Worm (Caenorhabditis elegans) whole organism, L2 larva: ENCODE data around the gene sru-26.

Source experiments
- ZK546.5 ChIP-seq: sonication (generic microtip); optimal IDR thresholded peaks from 2 replicates; lab custom pipeline; 2017; ENCODE audit warnings: missing biosample characterization, missing genetic modification characterization
- dmd-4 ChIP-seq: sonication (generic microtip); optimal IDR thresholded peaks from 2 replicates; lab custom pipeline; 2017; ENCODE audit warnings: missing biosample characterization, missing genetic modification characterization
- elt-3 ChIP-seq: sonication (generic microtip); optimal IDR thresholded peaks from 2 replicates; lab custom pipeline; 2017; ENCODE audit warnings: missing biosample characterization, missing genetic modification characterization
- lin-11 ChIP-seq: fragments of 150-350 bp; sonication (generic microtip); optimal IDR thresholded peaks from 2 replicates; lab custom pipeline; 2014; ENCODE audit warnings: missing biosample characterization, missing genetic modification characterization, inconsistent platforms, mixed read lengths
- mab-5 ChIP-seq: fragments of 150-350 bp; optimal IDR thresholded peaks from 2 replicates; lab custom pipeline; 2014; ENCODE audit warnings: missing biosample characterization, missing genetic modification characterization
- mdl-1 ChIP-seq, 2 experiments: fragments of 150-350 bp in 1 of 2; sonication (generic microtip) in 1 of 2; optimal IDR thresholded peaks; 2 replicates each; lab custom pipeline; 2017; ENCODE audit warnings: missing biosample characterization in 2 of 2, missing genetic modification characterization in 2 of 2
- nhr-23 ChIP-seq: fragments of 150-350 bp; optimal IDR thresholded peaks from 2 replicates; lab custom pipeline; 2014; ENCODE audit warnings: missing biosample characterization, missing genetic modification reagents, missing genetic modification characterization
- nhr-237 ChIP-seq: fragments of 150-350 bp; optimal IDR thresholded peaks from 2 replicates; lab custom pipeline; 2014; ENCODE audit warnings: missing biosample characterization, missing genetic modification characterization
- nhr-77 ChIP-seq: fragments of 150-350 bp; optimal IDR thresholded peaks from 2 replicates; lab custom pipeline; 2014; ENCODE audit warnings: missing biosample characterization, missing genetic modification characterization
- unc-62 ChIP-seq: fragments of 150-350 bp; optimal IDR thresholded peaks from 2 replicates; lab custom pipeline; 2014; ENCODE audit warnings: missing biosample characterization, missing genetic modification reagents, missing genetic modification characterization
- zag-1 ChIP-seq: fragments of 150-350 bp; optimal IDR thresholded peaks from 2 replicates; lab custom pipeline; 2014; ENCODE audit warnings: missing biosample characterization, missing genetic modification characterization

ce11 chrIV:12498238-12498637, 10.9 kb downstream of the sru-26 start, which contains the start of gene sru-19:
- TF ChIP-seq zag-1 (tag; lab: Kevin White, UChicago) (no peak), nhr-77 (no peak), dmd-4 (tag; lab: Kevin White, UChicago) (no peak), mdl-1 (tag; optimal IDR thresholded peaks at IDR 0.05; lab: Kevin White, UChicago) (no peak), lin-11 (tag; lab: Kevin White, UChicago) (no peak), nhr-237 (tag; lab: Kevin White, UChicago) (no peak), elt-3 (tag; lab: Kevin White, UChicago) (no peak), nhr-23 (no peak), unc-62 (GFP tag; lab: Kevin White, UChicago) (no peak), ZK546.5 (tag; lab: Kevin White, UChicago) (no peak), mab-5 (tag; lab: Kevin White, UChicago) (no peak)
